Worm (Caenorhabditis elegans) whole organism, L3 larva: Measurements from ENCODE around the gene C51E3.9.

Experiments
- egl-27 ChIP-seq: sonication (generic microtip); optimal IDR thresholded peaks from 4 replicates; lab custom pipeline; 2017; ENCODE audit warnings: missing biosample characterization, missing genetic modification reagents, missing genetic modification characterization
- ztf-4 ChIP-seq: fragments of 150-350 bp; optimal IDR thresholded peaks from 2 replicates; lab custom pipeline; 2014; ENCODE audit warnings: missing biosample characterization, missing genetic modification characterization

DNA sequence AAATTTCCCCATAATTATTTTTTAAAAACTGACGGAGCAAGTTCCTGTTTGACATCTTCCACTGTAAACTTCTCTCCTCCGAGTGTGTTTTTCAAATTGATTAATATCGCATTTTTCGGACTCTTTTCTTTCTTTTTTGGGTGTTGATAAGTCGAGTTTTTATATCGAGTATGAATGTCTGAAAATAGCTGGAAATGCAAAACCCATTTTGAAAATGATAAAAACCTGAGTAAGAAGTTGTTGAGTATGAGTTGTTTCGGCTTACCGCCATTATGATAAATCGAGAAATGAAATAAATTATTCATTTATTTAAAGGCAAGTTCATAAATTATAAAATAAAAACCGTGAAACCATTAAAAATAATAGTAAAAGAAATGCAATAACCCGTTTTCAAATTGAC, 40.0 kb downstream of the C51E3.9 start, which contains the start of gene ZK856.18:
- TF ChIP-seq ztf-4 (tag; lab: Kevin White, UChicago) (no peak), egl-27 (tag; lab: Kevin White, UChicago) (no peak)
